Fruit fly (Drosophila melanogaster) whole organism, prepupa: ENCODE measurements around the gene goe.

Source experiments
- Eip78C ChIP-seq: fragments of 200-800 bp; sonication (Bioruptor generic); peaks from one replicate; lab custom pipeline; 2016; ENCODE audit warnings: missing biosample characterization, missing genetic modification characterization
- topi ChIP-seq: fragments of 200-800 bp; sonication (Bioruptor generic); optimal IDR thresholded peaks from 3 replicates; lab custom pipeline; 2016; ENCODE audit warnings: missing biosample characterization, missing genetic modification characterization

DNA sequence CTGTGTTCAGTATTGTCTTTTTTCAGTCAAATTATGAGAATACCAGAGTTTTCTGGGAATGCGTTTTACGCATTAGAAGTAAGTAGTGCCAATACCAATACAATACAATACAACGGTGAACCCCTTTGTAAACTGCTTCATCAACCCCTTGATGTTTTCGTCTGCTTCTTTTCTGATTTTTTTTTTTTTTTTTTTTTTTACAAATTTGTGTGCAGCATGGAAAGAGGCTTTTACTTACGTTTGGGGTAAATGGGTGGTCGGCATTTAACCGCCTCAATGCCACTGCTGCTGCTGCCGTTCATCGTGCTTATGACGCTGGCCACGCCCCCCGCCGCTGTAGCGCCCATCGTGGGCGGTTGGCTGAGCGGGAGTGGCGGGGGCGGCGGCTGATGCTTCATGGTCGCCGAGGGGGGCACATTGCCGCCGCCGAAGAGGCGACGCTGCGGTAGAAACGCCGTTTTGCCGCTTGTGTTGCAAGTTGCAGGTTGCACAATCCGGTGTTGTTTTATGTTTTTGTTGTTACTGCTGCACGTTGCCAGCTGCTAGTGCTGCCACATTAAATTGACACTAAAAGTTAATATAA is 57.8 kb downstream of the goe start:
- no peak for TF ChIP-seq Eip78C (GFP tag; lab: Kevin White, UChicago)
- no peak for TF ChIP-seq topi (GFP tag; lab: Kevin White, UChicago)
